Worm (Caenorhabditis elegans) whole organism, L3 larva: ENCODE results near the gene ceeh-1.

Experiments used
- R02D3.7 ChIP-seq: fragments of 150-350 bp; optimal IDR thresholded peaks from 2 replicates; lab custom pipeline; 2014; ENCODE audit warnings: missing biosample characterization, missing genetic modification characterization
- ZK546.5 ChIP-seq: sonication (generic microtip); optimal IDR thresholded peaks from 2 replicates; lab custom pipeline; 2017; ENCODE audit warnings: missing biosample characterization, missing genetic modification characterization
- aly-2 ChIP-seq: fragments of 150-350 bp; optimal IDR thresholded peaks from 2 replicates; lab custom pipeline; 2014; ENCODE audit warnings: missing biosample characterization, missing genetic modification characterization
- ama-1 ChIP-seq: fragments of 150-350 bp; optimal IDR thresholded peaks from 2 replicates; lab custom pipeline; 2018
- ceh-16 ChIP-seq: sonication (generic microtip); optimal IDR thresholded peaks from 2 replicates; lab custom pipeline; 2017; ENCODE audit warnings: missing biosample characterization, missing genetic modification characterization
- ceh-28 ChIP-seq: fragments of 150-350 bp; optimal IDR thresholded peaks from 2 replicates; lab custom pipeline; 2014; ENCODE audit warnings: missing biosample characterization, missing genetic modification reagents, missing genetic modification characterization
- ceh-82 ChIP-seq: fragments of 150-350 bp; optimal IDR thresholded peaks from 2 replicates; lab custom pipeline; 2014; ENCODE audit warnings: missing biosample characterization, missing genetic modification characterization
- ceh-9 ChIP-seq: sonication (generic microtip); optimal IDR thresholded peaks from 2 replicates; lab custom pipeline; 2018; ENCODE audit warnings: missing biosample characterization, missing genetic modification characterization
- daf-12 ChIP-seq: fragments of 150-350 bp; optimal IDR thresholded peaks from 2 replicates; lab custom pipeline; 2014; ENCODE audit warnings: missing biosample characterization, missing genetic modification reagents, missing genetic modification characterization
- egl-27 ChIP-seq: sonication (generic microtip); optimal IDR thresholded peaks from 4 replicates; lab custom pipeline; 2017; ENCODE audit warnings: missing biosample characterization, missing genetic modification reagents, missing genetic modification characterization
- egl-5 ChIP-seq: fragments of 150-350 bp; optimal IDR thresholded peaks from 2 replicates; lab custom pipeline; 2017; ENCODE audit warnings: missing biosample characterization, missing genetic modification reagents, missing genetic modification characterization, inconsistent platforms
- elt-1 ChIP-seq: fragments of 150-350 bp; optimal IDR thresholded peaks from 2 replicates; lab custom pipeline; 2014; ENCODE audit warnings: missing biosample characterization, missing genetic modification characterization
- elt-2 ChIP-seq: sonication (generic microtip); optimal IDR thresholded peaks from 2 replicates; lab custom pipeline; 2016; ENCODE audit warnings: missing genetic modification reagents, mild to moderate bottlenecking, missing genetic modification characterization, missing compliant biosample characterization
- elt-3 ChIP-seq, 3 experiments: fragments of 150-350 bp in 1 of 3; sonication (generic microtip) in 2 of 3; optimal IDR thresholded peaks; 2 replicates in 2 of 3; 4 replicates in 1 of 3; lab custom pipeline; 2014 to 2017; ENCODE audit warnings: missing biosample characterization in 3 of 3, missing genetic modification characterization in 3 of 3
- eor-1 ChIP-seq, 2 experiments: fragments of 150-350 bp; optimal IDR thresholded peaks; 2 replicates each; lab custom pipeline; 2014 to 2018; ENCODE audit warnings: missing biosample characterization in 2 of 2, missing genetic modification characterization in 2 of 2
- fkh-10 ChIP-seq: sonication (generic microtip); optimal IDR thresholded peaks from 2 replicates; lab custom pipeline; 2017; ENCODE audit warnings: missing biosample characterization, missing genetic modification reagents, missing genetic modification characterization
- fkh-2 ChIP-seq: fragments of 150-350 bp; optimal IDR thresholded peaks from 2 replicates; lab custom pipeline; 2014; ENCODE audit warnings: missing biosample characterization, missing genetic modification reagents, missing genetic modification characterization
- fos-1 ChIP-seq: fragments of 150-350 bp; optimal IDR thresholded peaks from 2 replicates; lab custom pipeline; 2014; ENCODE audit warnings: missing biosample characterization, missing genetic modification characterization
- hmg-11 ChIP-seq: sonication (generic microtip); optimal IDR thresholded peaks from 2 replicates; lab custom pipeline; 2016; ENCODE audit warnings: missing genetic modification characterization, missing compliant biosample characterization
- jun-1 ChIP-seq: fragments of 150-350 bp; optimal IDR thresholded peaks from 2 replicates; lab custom pipeline; 2014; ENCODE audit warnings: missing biosample characterization, missing genetic modification reagents, missing genetic modification characterization
- lin-15B ChIP-seq: fragments of 150-350 bp; optimal IDR thresholded peaks from 2 replicates; lab custom pipeline; 2014; ENCODE audit warnings: missing biosample characterization, missing genetic modification characterization
- lin-39 ChIP-seq: fragments of 150-350 bp; optimal IDR thresholded peaks from 2 replicates; lab custom pipeline; 2018; ENCODE audit warnings: missing biosample characterization, missing genetic modification reagents, missing genetic modification characterization
- lsy-12 ChIP-seq: sonication (generic microtip); optimal IDR thresholded peaks from 2 replicates; lab custom pipeline; 2016; ENCODE audit warnings: mild to moderate bottlenecking, missing genetic modification characterization, missing compliant biosample characterization
- mdl-1 ChIP-seq: fragments of 150-350 bp; optimal IDR thresholded peaks from 2 replicates; lab custom pipeline; 2014; ENCODE audit warnings: missing biosample characterization, missing genetic modification characterization
- mml-1 ChIP-seq: fragments of 150-350 bp; sonication (generic microtip); optimal IDR thresholded peaks from 3 replicates; lab custom pipeline; 2014; ENCODE audit warnings: missing biosample characterization, missing genetic modification characterization
- nfya-1 ChIP-seq: sonication (generic microtip); optimal IDR thresholded peaks from 2 replicates; lab custom pipeline; 2017; ENCODE audit warnings: missing genetic modification characterization, mild to moderate bottlenecking, missing compliant biosample characterization, antibody characterized with exemption, moderate library complexity; ENCODE audit not compliant: insufficient read depth
- nhr-11 ChIP-seq: fragments of 150-350 bp; optimal IDR thresholded peaks from 2 replicates; lab custom pipeline; 2014; ENCODE audit warnings: missing biosample characterization, missing genetic modification characterization
- nhr-12 ChIP-seq: fragments of 150-350 bp; optimal IDR thresholded peaks from 2 replicates; lab custom pipeline; 2014; ENCODE audit warnings: missing biosample characterization, missing genetic modification characterization
- nhr-23 ChIP-seq: fragments of 150-350 bp; optimal IDR thresholded peaks from 2 replicates; lab custom pipeline; 2014; ENCODE audit warnings: missing biosample characterization, missing genetic modification reagents, missing genetic modification characterization
- nhr-237 ChIP-seq: fragments of 150-350 bp; optimal IDR thresholded peaks from 2 replicates; lab custom pipeline; 2014; ENCODE audit warnings: missing biosample characterization, missing genetic modification characterization
- nhr-25 ChIP-seq: sonication (generic microtip); optimal IDR thresholded peaks from 2 replicates; lab custom pipeline; 2017; ENCODE audit warnings: missing biosample characterization, missing genetic modification characterization
- nhr-28 ChIP-seq: fragments of 150-350 bp; optimal IDR thresholded peaks from 2 replicates; lab custom pipeline; 2014; ENCODE audit warnings: missing biosample characterization, missing genetic modification characterization
- nhr-43 ChIP-seq: sonication (generic microtip); optimal IDR thresholded peaks from 2 replicates; lab custom pipeline; 2016; ENCODE audit warnings: mild to moderate bottlenecking, missing genetic modification characterization, missing compliant biosample characterization; ENCODE audit not compliant: poor library complexity, severe bottlenecking
- nhr-67 ChIP-seq: fragments of 150-350 bp; optimal IDR thresholded peaks from 2 replicates; lab custom pipeline; 2014; ENCODE audit warnings: missing biosample characterization, missing genetic modification characterization
- nhr-76 ChIP-seq: fragments of 150-350 bp; sonication (generic microtip); optimal IDR thresholded peaks from 5 replicates; lab custom pipeline; 2014; ENCODE audit warnings: missing biosample characterization, missing genetic modification characterization
- nhr-77 ChIP-seq: fragments of 150-350 bp; optimal IDR thresholded peaks from 2 replicates; lab custom pipeline; 2014; ENCODE audit warnings: missing biosample characterization, missing genetic modification characterization
- pha-4 ChIP-seq: fragments of 150-350 bp; optimal IDR thresholded peaks from 2 replicates; lab custom pipeline; 2014; ENCODE audit warnings: missing biosample characterization, missing genetic modification reagents, missing genetic modification characterization
- pqm-1 ChIP-seq: fragments of 150-350 bp; optimal IDR thresholded peaks from 2 replicates; lab custom pipeline; 2017; ENCODE audit warnings: missing biosample characterization, missing genetic modification characterization, inconsistent platforms
- skn-1 ChIP-seq: fragments of 150-350 bp; optimal IDR thresholded peaks from 2 replicates; lab custom pipeline; 2014; ENCODE audit warnings: missing biosample characterization, missing genetic modification characterization
- snpc-4 ChIP-seq: fragments of 150-350 bp; optimal IDR thresholded peaks from 2 replicates; lab custom pipeline; 2014; ENCODE audit warnings: missing biosample characterization, missing genetic modification characterization
- tbx-2 ChIP-seq: sonication (generic microtip); optimal IDR thresholded peaks from 2 replicates; lab custom pipeline; 2016; ENCODE audit warnings: mild to moderate bottlenecking, missing genetic modification characterization, missing compliant biosample characterization
- unc-39 ChIP-seq: sonication (generic microtip); optimal IDR thresholded peaks from 4 replicates; lab custom pipeline; 2017; ENCODE audit warnings: missing biosample characterization, missing genetic modification characterization
- unc-62 ChIP-seq: fragments of 150-350 bp; sonication (generic microtip); optimal IDR thresholded peaks from 4 replicates; lab custom pipeline; 2014; ENCODE audit warnings: missing biosample characterization, missing genetic modification reagents, missing genetic modification characterization
- zag-1 ChIP-seq: fragments of 150-350 bp; optimal IDR thresholded peaks from 2 replicates; lab custom pipeline; 2014; ENCODE audit warnings: missing biosample characterization, missing genetic modification characterization
- ztf-11 ChIP-seq: fragments of 150-350 bp; optimal IDR thresholded peaks from 2 replicates; lab custom pipeline; 2014; ENCODE audit warnings: missing biosample characterization, missing genetic modification characterization
- ztf-4 ChIP-seq: fragments of 150-350 bp; optimal IDR thresholded peaks from 2 replicates; lab custom pipeline; 2014; ENCODE audit warnings: missing biosample characterization, missing genetic modification characterization

ceeh-1 gene

ce11 chrIII:794984-795596 is 37.0 kb downstream of the ceeh-1 start, which contains the start of gene trpp-11:
Gene trpp-11 (plus strand): TSS chrIII:795136.
- TF ChIP-seq fkh-2 (no peak), nhr-43 (tag; lab: Kevin White, UChicago) (no peak), unc-39 (no peak), nhr-77 (tag; lab: Kevin White, UChicago) (no peak)

DNA sequence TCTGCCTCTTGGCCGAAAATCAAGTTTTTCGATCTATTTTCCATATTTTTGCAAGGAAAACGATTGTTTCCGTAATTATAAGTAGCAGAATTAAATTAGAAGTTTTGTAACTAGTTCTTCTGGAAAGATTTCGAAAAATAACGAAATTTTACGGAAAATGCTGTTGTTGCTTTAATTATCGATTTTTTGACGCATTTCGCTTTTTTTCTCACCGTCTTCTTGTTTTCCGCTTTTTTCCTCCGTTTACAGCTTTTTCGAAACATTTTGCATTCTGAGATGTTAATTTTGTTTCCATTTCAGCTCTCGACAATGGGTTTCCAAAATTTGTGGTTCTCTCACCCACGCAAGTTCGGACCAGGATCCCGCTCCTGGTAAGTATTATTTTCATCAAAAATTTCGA is 38.1 kb downstream of the ceeh-1 start, which contains the start of gene rps-29:
Gene rps-29, plus strand, starts transcription at position 301 of the 400 bp plus-strand sequence.
- TF ChIP-seq ceh-28 (tag; lab: Kevin White, UChicago) (peak; percentile 17), mml-1 (no peak), jun-1 (no peak), pha-4 (tag; lab: Kevin White, UChicago) (no peak), ztf-11 (no peak), nhr-12 (no peak)

DNA sequence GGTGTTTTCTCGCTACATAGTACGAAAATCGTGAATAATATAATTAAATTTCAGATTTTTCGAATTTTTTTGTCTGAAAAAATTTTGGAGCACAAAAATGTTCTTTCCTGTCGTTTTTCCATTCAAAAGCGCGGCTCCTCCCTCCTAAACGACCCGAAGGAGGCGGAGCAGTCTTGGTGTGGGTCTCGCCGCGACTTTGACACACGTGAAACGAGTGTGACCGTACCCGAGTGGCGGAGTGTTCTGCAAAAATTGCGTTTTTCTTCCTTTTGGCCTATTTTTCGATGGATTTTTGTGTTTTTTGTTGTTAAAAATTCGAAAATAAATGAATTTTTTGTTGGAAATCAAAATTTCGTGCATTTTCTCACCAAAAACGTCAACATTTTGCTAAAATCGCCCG is 38.5 kb downstream of the ceeh-1 start, which contains the start of gene snt-2:
Gene snt-2, minus strand, starts transcription at position 139 of the 400 bp plus-strand sequence.
- TF ChIP-seq nhr-77 (tag; lab: Kevin White, UChicago) = no peak
- TF ChIP-seq lsy-12 (tag; lab: Kevin White, UChicago) = peak; percentile 81
- TF ChIP-seq snpc-4 (tag; lab: Kevin White, UChicago) = peak; percentile 60
- peak; percentile 26 for TF ChIP-seq R02D3.7 (tag; lab: Kevin White, UChicago)
- no peak for TF ChIP-seq tbx-2 (tag; lab: Kevin White, UChicago)
- no peak for TF ChIP-seq nhr-67
- TF ChIP-seq ZK546.5 (tag; lab: Kevin White, UChicago) = no peak
- TF ChIP-seq lin-39 (tag; lab: Kevin White, UChicago) = peak; percentile 91
- TF ChIP-seq elt-3 (tag; optimal IDR thresholded peaks at IDR 0.05; lab: Kevin White, UChicago) = no peak
- peak; percentile 71 for TF ChIP-seq nhr-25 (tag; lab: Kevin White, UChicago)
- peak; percentile 96 for TF ChIP-seq nfya-1 (tag; lab: Kevin White, UChicago)
- peak; percentile 29 for TF ChIP-seq ama-1 (lab: Kevin White, UChicago)
- TF ChIP-seq jun-1 = no peak
- peak; percentile 72 for TF ChIP-seq hmg-11 (tag; lab: Kevin White, UChicago)
- no peak for TF ChIP-seq mdl-1 (tag; lab: Kevin White, UChicago)
- TF ChIP-seq nhr-43 (tag; lab: Kevin White, UChicago) = no peak
- TF ChIP-seq nhr-23 (tag; lab: Kevin White, UChicago) = peak; percentile 58
- no peak for TF ChIP-seq zag-1 (tag; lab: Kevin White, UChicago)
- TF ChIP-seq skn-1 (tag; lab: Kevin White, UChicago) = peak; percentile 38
- TF ChIP-seq pha-4 (tag; lab: Kevin White, UChicago) = peak; percentile 76
- TF ChIP-seq ceh-16 (tag; lab: Kevin White, UChicago) = no peak
- TF ChIP-seq elt-1 (tag; lab: Kevin White, UChicago) = no peak
- no peak for TF ChIP-seq nhr-237 (tag; lab: Kevin White, UChicago)
- TF ChIP-seq fkh-10 (GFP tag; lab: Kevin White, UChicago) = peak; percentile 56
- TF ChIP-seq ceh-9 (tag; lab: Kevin White, UChicago) = no peak
- no peak for TF ChIP-seq nhr-76
- peak; percentile 71 for TF ChIP-seq elt-2 (tag; lab: Kevin White, UChicago)
- peak; percentile 29 for TF ChIP-seq pqm-1 (tag; lab: Kevin White, UChicago)
- TF ChIP-seq ceh-28 (tag; lab: Kevin White, UChicago) = no peak
- TF ChIP-seq ztf-4 (tag; lab: Kevin White, UChicago) = no peak
- no peak for TF ChIP-seq unc-39
- no peak for TF ChIP-seq nhr-11 (tag; lab: Kevin White, UChicago)
- no peak for TF ChIP-seq unc-62 (GFP tag; lab: Kevin White, UChicago)
- TF ChIP-seq aly-2 = no peak
- no peak for TF ChIP-seq mml-1
- TF ChIP-seq daf-12 (tag; lab: Kevin White, UChicago) = no peak
- no peak for TF ChIP-seq nhr-28 (tag; lab: Kevin White, UChicago)
- TF ChIP-seq fos-1 = no peak
- TF ChIP-seq egl-27 = no peak
- TF ChIP-seq eor-1 (tag; optimal IDR thresholded peaks at IDR 0.05; lab: Kevin White, UChicago) = no peak
- no peak for TF ChIP-seq fkh-2
- TF ChIP-seq ceh-82 (tag; lab: Kevin White, UChicago) = no peak
- no peak for TF ChIP-seq nhr-12
- TF ChIP-seq egl-5 (tag; lab: Kevin White, UChicago) = peak; percentile 59
- TF ChIP-seq lin-15B (tag; lab: Kevin White, UChicago) = peak; percentile 86
